Fruit fly (Drosophila melanogaster) whole organism, embryonic: Measurements from ENCODE around the gene CG7966.

Experiments used
- ATbp ChIP-seq: fragments of 200-800 bp; sonication (Bioruptor generic); optimal IDR thresholded peaks from 2 replicates; lab custom pipeline; 2017; ENCODE audit warnings: missing biosample characterization, mild to moderate bottlenecking, missing genetic modification characterization, missing genetic modification reagents
- Antp ChIP-seq: fragments of 200-800 bp; sonication (Bioruptor generic); optimal IDR thresholded peaks from 3 replicates; lab custom pipeline; 2016; ENCODE audit warnings: missing biosample characterization, missing genetic modification characterization
- CG10267 ChIP-seq: fragments of 200-800 bp; sonication (Bioruptor generic); optimal IDR thresholded peaks from 2 replicates; lab custom pipeline; 2018; ENCODE audit warnings: missing biosample characterization, mild to moderate bottlenecking, missing genetic modification characterization, moderate library complexity
- CG11456 ChIP-seq: fragments of 200-800 bp; sonication (Bioruptor generic); IDR thresholded peaks from 3 replicates; pipeline ENCODE4 v1.3.6; 2022; ENCODE audit warnings: missing biosample characterization, missing genetic modification characterization
- CG12104 ChIP-seq: fragments of 200-800 bp; sonication (Bioruptor generic); optimal IDR thresholded peaks from 3 replicates; lab custom pipeline; 2016; ENCODE audit warnings: missing biosample characterization, missing genetic modification characterization
- CG12299 ChIP-seq: fragments of 200-800 bp; sonication (Bioruptor generic); optimal IDR thresholded peaks from 2 replicates; lab custom pipeline; 2018; ENCODE audit warnings: missing biosample characterization, mild to moderate bottlenecking, missing genetic modification characterization
- CG12744 ChIP-seq: fragments of 200-800 bp; sonication (Bioruptor generic); optimal IDR thresholded peaks from 2 replicates; lab custom pipeline; 2016; ENCODE audit warnings: missing biosample characterization, missing genetic modification characterization
- CG14667 ChIP-seq: fragments of 200-800 bp; sonication (Bioruptor generic); IDR thresholded peaks from 2 replicates; pipeline ENCODE4 v1.3.6; 2022; ENCODE audit warnings: missing biosample characterization, missing genetic modification characterization
- CG15011 ChIP-seq: fragments of 200-800 bp; sonication (Bioruptor generic); optimal IDR thresholded peaks from 3 replicates; lab custom pipeline; 2018; ENCODE audit warnings: missing biosample characterization, mild to moderate bottlenecking, missing genetic modification characterization
- CG18262 ChIP-seq: fragments of 200-800 bp; optimal IDR thresholded peaks from 3 replicates; lab custom pipeline; 2019; ENCODE audit warnings: missing biosample characterization, mild to moderate bottlenecking, missing genetic modification characterization, moderate library complexity
- CG18619 ChIP-seq: fragments of 200-800 bp; sonication (Bioruptor generic); optimal IDR thresholded peaks from 3 replicates; lab custom pipeline; 2017; ENCODE audit warnings: missing biosample characterization, mild to moderate bottlenecking, missing genetic modification characterization
- CG32532 ChIP-seq: fragments of 200-800 bp; sonication (Bioruptor generic); IDR thresholded peaks from 2 replicates; pipeline ENCODE4 v1.3.6; 2022; ENCODE audit warnings: missing biosample characterization, missing genetic modification characterization
- CG32772 ChIP-seq: fragments of 200-800 bp; sonication (Bioruptor generic); IDR thresholded peaks from 2 replicates; pipeline ENCODE4 v1.3.6; 2022; ENCODE audit warnings: missing biosample characterization, missing genetic modification characterization
- CG33213 ChIP-seq: fragments of 200-800 bp; sonication (Bioruptor generic); optimal IDR thresholded peaks from 3 replicates; lab custom pipeline; 2016; ENCODE audit warnings: missing biosample characterization, missing genetic modification characterization
- CG3847 ChIP-seq: fragments of 200-800 bp; sonication (Bioruptor generic); IDR thresholded peaks from 2 replicates; pipeline ENCODE4 v1.3.6; 2022; ENCODE audit warnings: missing biosample characterization, missing genetic modification characterization
- CG43689 ChIP-seq: fragments of 200-800 bp; sonication (Bioruptor generic); IDR thresholded peaks from 2 replicates; pipeline ENCODE4 v1.3.6; 2022; ENCODE audit warnings: missing biosample characterization, missing genetic modification characterization
- CG4424 ChIP-seq: fragments of 200-800 bp; sonication (Bioruptor generic); optimal IDR thresholded peaks from 3 replicates; lab custom pipeline; 2016; ENCODE audit warnings: missing biosample characterization, missing genetic modification characterization
- CG6765 ChIP-seq: fragments of 200-800 bp; sonication (Bioruptor generic); optimal IDR thresholded peaks from 3 replicates; lab custom pipeline; 2017; ENCODE audit warnings: missing biosample characterization, mild to moderate bottlenecking, missing genetic modification characterization
- CG6854 ChIP-seq: fragments of 200-800 bp; sonication (Bioruptor generic); optimal IDR thresholded peaks from 3 replicates; lab custom pipeline; 2017; ENCODE audit warnings: missing biosample characterization, mild to moderate bottlenecking, missing genetic modification characterization
- CG7987 ChIP-seq: fragments of 200-800 bp; sonication (Bioruptor generic); optimal IDR thresholded peaks from 2 replicates; lab custom pipeline; 2018; ENCODE audit warnings: missing biosample characterization, mild to moderate bottlenecking, missing genetic modification characterization, moderate library complexity
- CG8290 ChIP-seq, 3 experiments: fragments of 200-800 bp; sonication (Bioruptor generic); optimal IDR thresholded peaks; 2 replicates each; lab custom pipeline; 2016 to 2019; ENCODE audit warnings: missing biosample characterization in 3 of 3, missing genetic modification characterization in 3 of 3, mild to moderate bottlenecking in 2 of 3, moderate library complexity in 1 of 3
- Dp ChIP-seq: fragments of 200-800 bp; sonication (Bioruptor generic); optimal IDR thresholded peaks from 2 replicates; lab custom pipeline; 2018; ENCODE audit warnings: missing biosample characterization, mild to moderate bottlenecking, missing genetic modification characterization, moderate library complexity
- E2f1 ChIP-seq: fragments of 200-800 bp; sonication (Bioruptor generic); IDR thresholded peaks from 2 replicates; pipeline ENCODE4 v1.3.6; 2022; ENCODE audit warnings: missing biosample characterization, missing genetic modification characterization
- Ets65A ChIP-seq: fragments of 200-800 bp; sonication (Bioruptor generic); peaks from one replicate; lab custom pipeline; 2016; ENCODE audit warnings: missing biosample characterization, missing genetic modification characterization
- H2.0 ChIP-seq: fragments of 200-800 bp; sonication (Bioruptor generic); IDR thresholded peaks from 2 replicates; pipeline ENCODE4 v1.3.6; 2022; ENCODE audit warnings: missing biosample characterization, missing genetic modification characterization
- HLH54F ChIP-seq: fragments of 200-800 bp; sonication (Bioruptor generic); optimal IDR thresholded peaks from 3 replicates; lab custom pipeline; 2016; ENCODE audit warnings: missing biosample characterization, missing genetic modification characterization
- HmgZ ChIP-seq: fragments of 200-800 bp; sonication (Bioruptor generic); optimal IDR thresholded peaks from 2 replicates; lab custom pipeline; 2018; ENCODE audit warnings: missing biosample characterization, mild to moderate bottlenecking, missing genetic modification characterization
- Mad ChIP-seq: fragments of 200-800 bp; sonication (Bioruptor generic); optimal IDR thresholded peaks from 2 replicates; lab custom pipeline; 2016; ENCODE audit warnings: missing biosample characterization, missing genetic modification characterization
- Nf-YB ChIP-seq: fragments of 200-800 bp; sonication (Bioruptor generic); optimal IDR thresholded peaks from 3 replicates; lab custom pipeline; 2019; ENCODE audit warnings: missing biosample characterization, mild to moderate bottlenecking, missing genetic modification characterization, moderate library complexity
- Taf1 ChIP-seq: fragments of 200-800 bp; sonication (Bioruptor generic); IDR thresholded peaks from 2 replicates; pipeline ENCODE4 v1.3.6; 2022; ENCODE audit warnings: missing biosample characterization, missing genetic modification characterization
- Trl ChIP-seq, 3 experiments: fragments of >200 bp in 2 of 3; fragments of 200-800 bp in 1 of 3; sonication (Bioruptor generic) in 1 of 3; optimal IDR thresholded peaks; 2 replicates in 1 of 3; 3 replicates in 2 of 3; lab custom pipeline; 2016 to 2017; ENCODE audit warnings: missing biosample characterization in 1 of 3, missing genetic modification characterization in 1 of 3
- aop ChIP-seq: fragments of 200-800 bp; sonication (Bioruptor generic); IDR thresholded peaks from 2 replicates; pipeline ENCODE4 v1.3.6; 2022; ENCODE audit warnings: missing biosample characterization, missing genetic modification characterization
- crc ChIP-seq: fragments of 200-800 bp; sonication (Bioruptor generic); optimal IDR thresholded peaks from 2 replicates; lab custom pipeline; 2016; ENCODE audit warnings: missing biosample characterization, missing genetic modification characterization
- croc ChIP-seq: fragments of 200-800 bp; sonication (Bioruptor generic); conservative IDR thresholded peaks from 3 replicates; pipeline ENCODE4 v1.3.6; 2022; ENCODE audit warnings: missing biosample characterization, missing genetic modification characterization
- da ChIP-seq: fragments of 200-800 bp; sonication (Bioruptor generic); optimal IDR thresholded peaks from 2 replicates; lab custom pipeline; 2016; ENCODE audit warnings: missing biosample characterization, missing genetic modification characterization
- exex ChIP-seq: fragments of 200-800 bp; sonication (Bioruptor generic); optimal IDR thresholded peaks from 4 replicates; lab custom pipeline; 2018; ENCODE audit warnings: missing biosample characterization, mild to moderate bottlenecking, missing genetic modification characterization, moderate library complexity
- fd96Cb ChIP-seq: fragments of 200-800 bp; sonication (Bioruptor generic); optimal IDR thresholded peaks from 2 replicates; lab custom pipeline; 2018; ENCODE audit warnings: missing biosample characterization, mild to moderate bottlenecking, missing genetic modification characterization, moderate library complexity
- ham ChIP-seq: fragments of 200-800 bp; sonication (Bioruptor generic); IDR thresholded peaks from 2 replicates; pipeline ENCODE4 v1.3.6; 2022; ENCODE audit warnings: missing biosample characterization, missing genetic modification characterization
- hb ChIP-seq: fragments of 200-800 bp; sonication (Bioruptor generic); IDR thresholded peaks from 3 replicates; pipeline ENCODE4 v1.3.6; 2022; ENCODE audit warnings: missing biosample characterization, missing genetic modification characterization; ENCODE audit not compliant: partially characterized antibody
- jigr1 ChIP-seq: fragments of 200-800 bp; sonication (Bioruptor generic); IDR thresholded peaks from 3 replicates; pipeline ENCODE4 v1.3.6; 2022; ENCODE audit warnings: missing biosample characterization, missing genetic modification characterization
- kni ChIP-seq: fragments of 200-800 bp; sonication (Bioruptor generic); optimal IDR thresholded peaks from 3 replicates; lab custom pipeline; 2017; ENCODE audit warnings: mild to moderate bottlenecking, missing biosample characterization, missing genetic modification reagents, missing genetic modification characterization
- lov ChIP-seq, 2 experiments: fragments of 200-800 bp in 1 of 2; fragments of >200 bp in 1 of 2; sonication (Bioruptor generic) in 1 of 2; IDR thresholded peaks in 1 of 2; optimal IDR thresholded peaks in 1 of 2; 2 replicates in 1 of 2; 3 replicates in 1 of 2; pipeline versions ENCODE4 v1.3.6 to Lab custom; 2017 to 2022; ENCODE audit warnings: missing biosample characterization in 1 of 2, missing genetic modification characterization in 1 of 2
- mam ChIP-seq: fragments of 200-800 bp; sonication (Bioruptor generic); optimal IDR thresholded peaks from 3 replicates; lab custom pipeline; 2016; ENCODE audit warnings: missing biosample characterization, missing genetic modification characterization
- nau ChIP-seq: fragments of 200-800 bp; sonication (Bioruptor generic); optimal IDR thresholded peaks from 3 replicates; lab custom pipeline; 2017; ENCODE audit warnings: missing biosample characterization, mild to moderate bottlenecking, missing genetic modification characterization, missing genetic modification reagents
- p53 ChIP-seq: fragments of 200-800 bp; sonication (Bioruptor generic); optimal IDR thresholded peaks from 2 replicates; lab custom pipeline; 2016; ENCODE audit warnings: missing biosample characterization, missing genetic modification characterization
- pita ChIP-seq: fragments of 200-800 bp; sonication (Bioruptor generic); optimal IDR thresholded peaks from 2 replicates; lab custom pipeline; 2017; ENCODE audit warnings: missing biosample characterization, mild to moderate bottlenecking, missing genetic modification characterization
- scrt ChIP-seq: fragments of 200-800 bp; sonication (Bioruptor generic); optimal IDR thresholded peaks from 2 replicates; lab custom pipeline; 2018; ENCODE audit warnings: missing biosample characterization, mild to moderate bottlenecking, missing genetic modification characterization, moderate library complexity
- sisA ChIP-seq: fragments of 200-800 bp; sonication (Bioruptor generic); IDR thresholded peaks from 2 replicates; pipeline ENCODE4 v1.3.6; 2022; ENCODE audit warnings: missing biosample characterization, missing genetic modification characterization
- ssp ChIP-seq: fragments of 200-800 bp; sonication (Bioruptor generic); IDR thresholded peaks from 2 replicates; pipeline ENCODE4 v1.3.6; 2022; ENCODE audit warnings: missing biosample characterization, missing genetic modification characterization
- stwl ChIP-seq: fragments of 200-800 bp; sonication (Bioruptor generic); optimal IDR thresholded peaks from 3 replicates; lab custom pipeline; 2018; ENCODE audit warnings: missing biosample characterization, mild to moderate bottlenecking, missing genetic modification characterization, moderate library complexity
- tap ChIP-seq: fragments of 200-800 bp; optimal IDR thresholded peaks from 3 replicates; lab custom pipeline; 2019; ENCODE audit warnings: missing biosample characterization, mild to moderate bottlenecking, missing genetic modification characterization, moderate library complexity

CG7966 gene

dm6 chr3R:13088395-13088794, 37.1 kb upstream of the CG7966 start, which contains the start of gene timeout (continued):
- no peak for TF ChIP-seq ham
- no peak for TF ChIP-seq aop (GFP tag; lab: Robert Waterston, UW)
- TF ChIP-seq Trl (optimal IDR thresholded peaks at IDR 0.05; lab: Kevin White, UChicago) = no peak
- no peak for TF ChIP-seq Trl (GFP tag; optimal IDR thresholded peaks at IDR 0.05; lab: Kevin White, UChicago)
- no peak for TF ChIP-seq CG10267 (tag; lab: Kevin White, UChicago)
- TF ChIP-seq pita (GFP tag; lab: Kevin White, UChicago) = peak; percentile 72
- TF ChIP-seq p53 (GFP tag; lab: Kevin White, UChicago) = no peak
- no peak for TF ChIP-seq CG15011 (GFP tag; lab: Kevin White, UChicago)
- TF ChIP-seq ATbp (GFP tag; lab: Kevin White, UChicago) = no peak
- no peak for TF ChIP-seq croc (GFP tag; lab: Robert Waterston, UW)
- TF ChIP-seq mam = no peak
- TF ChIP-seq CG3847 (GFP tag; lab: Robert Waterston, UW) = no peak
- no peak for TF ChIP-seq CG4424 (GFP tag; lab: Kevin White, UChicago)
- TF ChIP-seq CG32532 (GFP tag; lab: Robert Waterston, UW) = no peak
- no peak for TF ChIP-seq CG12299 (tag; lab: Kevin White, UChicago)
- no peak for TF ChIP-seq Ets65A (GFP tag; lab: Kevin White, UChicago)
- no peak for TF ChIP-seq kni (GFP tag; lab: Kevin White, UChicago)
- TF ChIP-seq CG18262 = no peak
- TF ChIP-seq CG7987 (GFP tag; lab: Kevin White, UChicago) = no peak
- no peak for TF ChIP-seq CG12744 (GFP tag; lab: Kevin White, UChicago)
- TF ChIP-seq fd96Cb (tag; lab: Kevin White, UChicago) = no peak
- peak; percentile 86 for TF ChIP-seq Dp (GFP tag; lab: Kevin White, UChicago)
- TF ChIP-seq jigr1 = no peak
- no peak for TF ChIP-seq nau (GFP tag; lab: Kevin White, UChicago)
- no peak for TF ChIP-seq CG14667 (GFP tag; lab: Robert Waterston, UW)
- peak; percentile 20; the same call in 1 of the 3 replicates for TF ChIP-seq hb (GFP tag; lab: Robert Waterston, UW)
- no peak for TF ChIP-seq ssp (GFP tag; lab: Robert Waterston, UW)
- TF ChIP-seq E2f1 (GFP tag; lab: Robert Waterston, UW) = peak; percentile 70; the same call in 1 of the 2 replicates
- TF ChIP-seq CG8290 (GFP tag; optimal IDR thresholded peaks at IDR 0.05; lab: Kevin White, UChicago) = no peak
- TF ChIP-seq CG8290 (tag; optimal IDR thresholded peaks at IDR 0.05; lab: Kevin White, UChicago) = peak in 1 of 2 experiments; percentile 21
- no peak for TF ChIP-seq tap (tag; lab: Kevin White, UChicago)
- no peak for TF ChIP-seq CG11456
- no peak for TF ChIP-seq CG6854 (GFP tag; lab: Kevin White, UChicago)
- no peak for TF ChIP-seq Antp (GFP tag; lab: Kevin White, UChicago)
- peak; percentile 94 for TF ChIP-seq stwl (tag; lab: Kevin White, UChicago)
- no peak for TF ChIP-seq Taf1 (GFP tag; lab: Robert Waterston, UW)
- no peak for TF ChIP-seq Nf-YB (GFP tag; lab: Kevin White, UChicago)
- no peak for TF ChIP-seq CG18619 (GFP tag; lab: Kevin White, UChicago)
- no peak for TF ChIP-seq da (GFP tag; lab: Kevin White, UChicago)
- TF ChIP-seq HLH54F (GFP tag; lab: Kevin White, UChicago) = no peak
- TF ChIP-seq lov (optimal IDR thresholded peaks at IDR 0.05; lab: Kevin White, UChicago) = no peak
- no peak for TF ChIP-seq lov (GFP tag; IDR thresholded peaks at IDR 0.05; lab: Robert Waterston, UW)
- no peak for TF ChIP-seq CG32772 (GFP tag; lab: Robert Waterston, UW)
- peak; percentile 27 for TF ChIP-seq CG33213
- TF ChIP-seq exex = no peak
- TF ChIP-seq HmgZ (tag; lab: Kevin White, UChicago) = peak; percentile 2
- no peak for TF ChIP-seq H2.0 (GFP tag; lab: Robert Waterston, UW)
- no peak for TF ChIP-seq CG12104 (GFP tag; lab: Kevin White, UChicago)
- no peak for TF ChIP-seq sisA (GFP tag; lab: Robert Waterston, UW)
- no peak for TF ChIP-seq Mad (GFP tag; lab: Kevin White, UChicago)
- TF ChIP-seq CG6765 = no peak
- TF ChIP-seq CG43689 (GFP tag; lab: Robert Waterston, UW) = no peak
- TF ChIP-seq scrt (GFP tag; lab: Kevin White, UChicago) = no peak
- no peak for TF ChIP-seq crc (GFP tag; lab: Kevin White, UChicago)
